Fruit fly (Drosophila melanogaster): ENCODE results near the gene CG31436.

CG31436 gene

DNA sequence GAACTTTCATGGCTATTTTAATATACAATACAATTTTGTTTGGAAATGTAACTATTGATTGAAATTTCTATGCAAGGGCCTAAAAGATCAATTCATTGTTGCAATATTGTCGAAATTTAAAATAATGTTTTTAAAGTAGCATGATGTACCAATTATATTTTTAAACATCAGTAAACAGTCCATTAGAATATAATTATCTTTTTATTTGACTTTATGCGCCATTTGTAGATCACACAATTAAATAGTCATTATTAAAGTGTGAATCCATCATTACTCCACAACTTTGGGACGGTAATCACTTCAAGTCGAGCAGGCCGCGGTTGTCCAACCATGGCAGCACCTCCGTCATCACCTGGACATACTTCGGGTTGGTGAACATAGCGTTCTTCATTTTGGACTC lies 6.9 kb downstream of the CG31436 start, which contains the start of gene CG31099:
TSS of gene CG31099 (minus strand) at position 101 of the 400 bp plus-strand sequence.
- TF ChIP-seq rgr (GFP tag; optimal IDR thresholded peaks at IDR 0.05) (no peak), Vsx2 (GFP tag; optimal IDR thresholded peaks at IDR 0.05; ENCODE audit: partially characterized antibody) (no peak), fru (GFP tag; optimal IDR thresholded peaks at IDR 0.05) (no peak), N (GFP tag; optimal IDR thresholded peaks at IDR 0.05) (no peak), Dfd (GFP tag; optimal IDR thresholded peaks at IDR 0.05) (no peak), woc (GFP tag; optimal IDR thresholded peaks at IDR 0.05) (no peak), br (GFP tag; optimal IDR thresholded peaks at IDR 0.05) (no peak), dmrt93B (GFP tag; optimal IDR thresholded peaks at IDR 0.05) (no peak), tai (GFP tag; optimal IDR thresholded peaks at IDR 0.05) (no peak), psq (GFP tag; optimal IDR thresholded peaks at IDR 0.05) (no peak), Rel (GFP tag; optimal IDR thresholded peaks at IDR 0.05) (no peak), Rel (tag; optimal IDR thresholded peaks at IDR 0.05) (no peak), Mio (GFP tag; optimal IDR thresholded peaks at IDR 0.05) (no peak), HLH106 (tag; optimal IDR thresholded peaks at IDR 0.05) (no peak), Hr78 (GFP tag; optimal IDR thresholded peaks at IDR 0.05) (no peak), h (GFP tag; optimal IDR thresholded peaks at IDR 0.05) (no peak), sv (GFP tag; optimal IDR thresholded peaks at IDR 0.05) (no peak), CrebA (GFP tag; optimal IDR thresholded peaks at IDR 0.05; ENCODE audit: borderline replicate concordance) (no peak), Dif (GFP tag; optimal IDR thresholded peaks at IDR 0.05; ENCODE audit: partially characterized antibody) (no peak), pan (optimal IDR thresholded peaks at IDR 0.05) (no peak)

DNA sequence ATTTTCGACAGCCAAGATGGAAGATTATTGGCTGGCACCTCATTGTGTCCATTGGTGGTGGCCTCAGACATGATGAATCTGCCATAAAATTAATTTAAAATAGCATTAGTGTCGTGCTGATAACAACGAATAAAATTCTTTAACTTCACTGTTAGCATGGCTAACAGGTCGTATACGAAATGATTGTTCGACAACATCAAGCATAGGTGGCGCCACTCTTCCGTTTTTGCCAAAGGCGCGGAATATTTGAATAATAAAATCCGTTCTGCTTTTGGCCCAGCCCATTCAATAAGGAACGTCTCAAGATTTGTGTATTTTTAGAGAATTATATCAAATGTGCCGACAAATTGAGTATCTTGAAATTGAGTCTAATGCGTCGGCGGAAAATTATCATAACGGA lies 8.6 kb downstream of the CG31436 start:
- TF ChIP-seq CG32264 (GFP tag; optimal IDR thresholded peaks at IDR 0.05): no peak
- TF ChIP-seq CG9705 (GFP tag; optimal IDR thresholded peaks at IDR 0.05): no peak
- TF ChIP-seq woc (GFP tag; optimal IDR thresholded peaks at IDR 0.05): no peak
- TF ChIP-seq Jra (GFP tag; optimal IDR thresholded peaks at IDR 0.05): no peak
- no peak for TF ChIP-seq Hr83 (GFP tag; optimal IDR thresholded peaks at IDR 0.05; ENCODE audit: poor library complexity, severe bottlenecking)
- TF ChIP-seq OdsH (GFP tag; optimal IDR thresholded peaks at IDR 0.05): no peak
- no peak for TF ChIP-seq foxo (GFP tag; optimal IDR thresholded peaks at IDR 0.05)
- TF ChIP-seq rgr (GFP tag; optimal IDR thresholded peaks at IDR 0.05): no peak
- no peak for TF ChIP-seq HLH106 (tag; optimal IDR thresholded peaks at IDR 0.05)
- TF ChIP-seq Sp1 (GFP tag; optimal IDR thresholded peaks at IDR 0.05): no peak
- no peak for TF ChIP-seq jim (GFP tag; optimal IDR thresholded peaks at IDR 0.05)
- no peak for TF ChIP-seq Myc (optimal IDR thresholded peaks at IDR 0.05)
- TF ChIP-seq Dif (GFP tag; optimal IDR thresholded peaks at IDR 0.05; ENCODE audit: partially characterized antibody): no peak

DNA sequence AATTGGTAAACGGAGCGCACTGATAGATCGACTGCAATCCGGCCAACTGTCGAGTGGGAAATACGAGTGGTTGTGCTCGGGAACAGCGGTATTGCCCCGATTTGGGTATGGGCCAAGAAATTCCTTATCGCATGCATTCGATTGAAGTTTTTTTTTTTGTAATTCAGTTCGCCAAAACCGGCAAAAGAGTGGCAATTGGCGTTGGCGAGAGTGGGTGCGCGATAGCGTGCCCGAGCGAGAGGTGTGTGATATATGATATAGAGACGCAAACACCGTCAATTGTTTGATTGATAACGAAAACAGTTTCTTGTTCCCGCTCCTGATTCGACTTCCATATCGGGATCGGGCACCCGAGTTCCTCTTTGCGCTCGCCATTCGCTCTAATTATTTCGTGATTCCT lies 9.8 kb downstream of the CG31436 start, which contains the start of gene CG31087:
TSS of gene CG31087 (minus strand) at position 63 of the 400 bp plus-strand sequence.
- TF ChIP-seq OdsH (GFP tag; optimal IDR thresholded peaks at IDR 0.05): no peak
- TF ChIP-seq sage (GFP tag; optimal IDR thresholded peaks at IDR 0.05): no peak
- peak; percentile 19 for TF ChIP-seq h (GFP tag; optimal IDR thresholded peaks at IDR 0.05)
- peak; percentile 81 for TF ChIP-seq psq (GFP tag; optimal IDR thresholded peaks at IDR 0.05)
- TF ChIP-seq Vsx2 (GFP tag; optimal IDR thresholded peaks at IDR 0.05; ENCODE audit: partially characterized antibody): peak; percentile 40
- no peak for TF ChIP-seq jim (GFP tag; optimal IDR thresholded peaks at IDR 0.05)
- no peak for TF ChIP-seq Rel (GFP tag; optimal IDR thresholded peaks at IDR 0.05)
- peak; percentile 91 for TF ChIP-seq Rel (tag; optimal IDR thresholded peaks at IDR 0.05)
- no peak for TF ChIP-seq Dfd (GFP tag; optimal IDR thresholded peaks at IDR 0.05)

DNA sequence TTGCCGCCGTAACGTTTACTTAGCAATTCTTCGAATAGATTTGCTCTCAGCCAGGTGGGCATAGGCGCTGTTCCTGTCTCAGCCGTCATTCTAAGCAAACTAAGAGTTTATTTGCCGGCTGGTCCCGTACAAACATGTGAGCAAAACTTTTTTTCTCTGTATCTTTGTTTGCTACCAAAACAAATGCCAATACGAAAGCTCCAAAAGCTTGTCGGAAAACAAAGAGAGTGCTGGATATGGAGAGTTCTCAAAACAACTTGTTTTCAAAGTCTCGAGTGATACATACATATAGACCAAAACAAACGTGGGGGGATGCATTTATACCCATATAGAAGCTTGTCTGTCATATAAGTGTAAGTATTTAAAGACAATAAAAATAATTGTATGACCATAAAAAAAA lies 12.1 kb downstream of the CG31436 start, which contains the start of gene CG10559:
TSS of gene CG10559 (minus strand) at position 101 of the 400 bp plus-strand sequence.
- TF ChIP-seq Dif (GFP tag; optimal IDR thresholded peaks at IDR 0.05; ENCODE audit: partially characterized antibody) (peak; percentile 49), Sp1 (GFP tag; optimal IDR thresholded peaks at IDR 0.05) (no peak)

DNA sequence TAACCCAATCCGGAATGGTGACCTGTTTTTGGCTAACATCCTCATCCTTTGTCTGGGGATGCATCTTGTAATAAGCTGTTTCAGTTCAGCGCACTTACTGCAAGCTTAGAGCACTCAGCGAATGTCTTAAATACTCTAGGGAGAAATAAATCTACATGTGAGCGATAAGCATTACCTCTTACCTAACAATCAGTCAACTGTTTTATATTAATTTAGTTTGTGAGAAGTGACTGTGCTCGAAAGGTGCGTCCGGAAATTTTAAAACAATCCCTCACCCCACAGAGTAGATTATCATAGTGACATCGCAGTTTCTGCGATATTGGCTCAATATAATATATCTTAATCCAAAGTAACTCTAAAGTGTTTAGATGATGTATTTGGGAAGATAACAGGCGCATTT lies 14.1 kb downstream of the CG31436 start, which contains the start of gene CG10553:
TSS of gene CG10553 (minus strand) at position 101 of the 400 bp plus-strand sequence.
- no peak for TF ChIP-seq Dif (GFP tag; optimal IDR thresholded peaks at IDR 0.05; ENCODE audit: partially characterized antibody)
- TF ChIP-seq tai (GFP tag; optimal IDR thresholded peaks at IDR 0.05): no peak
- no peak for TF ChIP-seq fru (GFP tag; optimal IDR thresholded peaks at IDR 0.05)
- no peak for TF ChIP-seq Dfd (GFP tag; optimal IDR thresholded peaks at IDR 0.05)
- TF ChIP-seq ey (GFP tag; optimal IDR thresholded peaks at IDR 0.05): no peak
- TF ChIP-seq lola (GFP tag; optimal IDR thresholded peaks at IDR 0.05): no peak
- no peak for TF ChIP-seq HLH106 (tag; optimal IDR thresholded peaks at IDR 0.05)
- TF ChIP-seq sage (GFP tag; optimal IDR thresholded peaks at IDR 0.05): no peak
- TF ChIP-seq N (GFP tag; optimal IDR thresholded peaks at IDR 0.05): no peak
- no peak for TF ChIP-seq Vsx2 (GFP tag; optimal IDR thresholded peaks at IDR 0.05; ENCODE audit: partially characterized antibody)
- TF ChIP-seq usp (GFP tag; optimal IDR thresholded peaks at IDR 0.05): no peak
- no peak for TF ChIP-seq CrebA (GFP tag; optimal IDR thresholded peaks at IDR 0.05; ENCODE audit: borderline replicate concordance)
- TF ChIP-seq foxo (GFP tag; optimal IDR thresholded peaks at IDR 0.05): no peak
